Fruit fly (Drosophila melanogaster): ENCODE data around the gene HtrA2.

DNA sequence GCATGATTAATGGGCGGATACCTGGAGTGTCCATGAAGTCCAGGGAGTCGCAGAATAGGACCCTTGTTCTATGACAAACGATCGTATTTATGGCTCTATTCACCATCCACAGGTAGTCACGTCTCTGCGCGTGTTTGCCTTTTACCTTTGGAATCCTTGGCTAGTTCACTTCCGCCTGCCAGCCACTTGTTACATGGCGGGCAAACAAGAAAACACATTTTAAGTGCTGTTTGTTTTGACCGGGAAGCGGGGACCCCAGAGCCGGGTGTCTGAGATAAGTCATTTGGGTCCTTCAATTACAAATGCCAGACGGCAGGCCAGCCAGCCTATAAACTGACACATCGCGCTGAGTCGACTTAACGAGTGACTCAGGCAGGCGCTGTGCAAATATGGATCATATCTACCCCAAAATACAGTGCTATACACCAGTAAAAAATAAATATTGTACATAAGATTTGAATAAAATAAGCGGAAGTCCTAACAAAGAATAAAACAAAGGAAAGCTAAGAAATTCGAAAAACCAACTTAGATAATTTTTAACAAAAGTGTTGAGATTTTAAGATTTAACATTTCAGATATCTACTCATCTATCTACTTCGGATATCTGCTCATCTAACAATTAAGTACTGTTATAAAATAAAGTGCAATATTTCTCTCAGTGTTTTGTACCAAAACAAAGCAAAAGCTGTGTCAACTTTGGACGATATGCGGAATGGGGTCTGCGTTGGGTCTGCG is 26.8 kb downstream of the HtrA2 start:
- TF ChIP-seq EcR (GFP tag; optimal IDR thresholded peaks at IDR 0.05): no peak
- TF ChIP-seq pan (optimal IDR thresholded peaks at IDR 0.05): no peak
- TF ChIP-seq psq (optimal IDR thresholded peaks at IDR 0.05): no peak
- TF ChIP-seq Dll (optimal IDR thresholded peaks at IDR 0.05): no peak

Data from whole organism.